Worm (Caenorhabditis elegans): Measurements from ENCODE around the gene laat-1.

DNA sequence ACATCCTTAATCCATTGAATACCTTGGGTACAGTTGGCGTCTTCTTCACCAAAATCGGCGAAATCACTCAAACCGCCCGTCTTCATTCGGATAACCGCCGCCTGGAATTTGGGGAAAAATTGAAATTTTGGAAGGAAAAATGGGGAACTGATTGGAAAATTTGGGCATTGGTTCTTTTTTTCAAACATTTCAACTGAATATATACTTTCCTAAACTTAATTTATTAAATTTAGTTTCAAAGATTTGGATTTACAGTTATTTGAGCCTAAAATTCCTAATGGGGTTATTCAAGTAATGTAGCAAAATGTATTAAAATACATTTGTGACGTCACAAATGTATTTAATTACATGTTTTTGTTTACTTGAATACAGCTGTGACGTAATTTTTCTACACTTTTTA lies at the start of gene laat-1:
- no peak for TF ChIP-seq snpc-4 (tag; optimal IDR thresholded peaks at IDR 0.05)
- no peak for TF ChIP-seq mep-1 (tag; optimal IDR thresholded peaks at IDR 0.05)
- TF ChIP-seq blmp-1 (tag; optimal IDR thresholded peaks at IDR 0.05): no peak
- TF ChIP-seq aly-2 (tag; optimal IDR thresholded peaks at IDR 0.05): no peak
- TF ChIP-seq unc-86 (tag; optimal IDR thresholded peaks at IDR 0.05): no peak
- TF ChIP-seq ceh-88 (GFP tag; IDR thresholded peaks at IDR 0.05): no peak

All from whole organism, L1 larva.